Fruit fly (Drosophila melanogaster) whole organism: ENCODE results near the gene CG1428.

ENCODE experiments used
- CG8478 ChIP-seq: fragments of >200 bp; optimal IDR thresholded peaks from 2 replicates; lab custom pipeline; 2018; ENCODE audit warnings: inconsistent platforms
- Dll ChIP-seq: fragments of >200 bp; optimal IDR thresholded peaks from 2 replicates; lab custom pipeline; 2017
- EcR ChIP-seq, 2 experiments: fragments of >200 bp; optimal IDR thresholded peaks; 2 replicates each; lab custom pipeline; 2017; ENCODE audit warnings: missing biosample characterization in 2 of 2, missing genetic modification characterization in 2 of 2, missing genetic modification reagents in 2 of 2
- pan ChIP-seq: fragments of >200 bp; optimal IDR thresholded peaks from 2 replicates; lab custom pipeline; 2017
- psq ChIP-seq: fragments of >200 bp; optimal IDR thresholded peaks from 2 replicates; lab custom pipeline; 2017
- usp ChIP-seq: fragments of >200 bp; optimal IDR thresholded peaks from 2 replicates; lab custom pipeline; 2017; ENCODE audit warnings: missing biosample characterization, missing genetic modification characterization, mixed read lengths

Gene CG1428

dm6 chr2L:21915258-21915657 lies 9.2 kb downstream of the CG1428 start, which contains the start of gene CG31600:
Gene CG31600, minus strand, starts transcription at chr2L:21915358.
- TF ChIP-seq EcR (GFP tag; optimal IDR thresholded peaks at IDR 0.05; lab: Kevin White, UChicago) (no peak), psq (lab: Kevin White, UChicago) (no peak), usp (GFP tag; lab: Kevin White, UChicago) (no peak), CG8478 (lab: Kevin White, UChicago) (no peak), pan (lab: Kevin White, UChicago) (no peak), Dll (lab: Kevin White, UChicago) (no peak)

- no peak for TF ChIP-seq EcR (GFP tag; optimal IDR thresholded peaks at IDR 0.05; lab: Kevin White, UChicago)
- TF ChIP-seq usp (GFP tag; lab: Kevin White, UChicago) = no peak
- TF ChIP-seq Dll (lab: Kevin White, UChicago) = no peak
These were observed 9.9 kb downstream of the CG1428 start, which contains the start of gene CG11634 for dm6 chr2L:21916000-21916399. Gene CG11634, plus strand, starts transcription at chr2L:21916300.

DNA sequence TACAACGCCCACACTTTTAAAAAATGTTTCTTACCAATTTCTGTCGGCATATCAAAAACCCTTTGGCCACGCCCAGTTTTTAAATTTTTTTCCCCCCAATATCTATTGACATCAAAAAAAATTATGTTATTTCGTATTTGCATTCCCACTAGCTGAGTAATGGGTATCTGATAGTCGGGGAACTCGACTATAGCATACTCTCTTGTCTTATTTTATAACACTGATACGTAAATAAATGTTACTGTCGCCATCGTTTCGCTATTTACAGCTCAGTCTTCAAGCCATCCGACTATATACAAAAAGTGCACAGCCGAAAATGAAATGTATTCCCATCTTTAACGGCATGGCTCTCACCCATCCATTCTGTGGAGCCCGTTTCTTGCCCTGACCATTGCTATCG lies 17.2 kb downstream of the CG1428 start:
- TF ChIP-seq CG8478 (lab: Kevin White, UChicago) (no peak), EcR (GFP tag; optimal IDR thresholded peaks at IDR 0.05; lab: Kevin White, UChicago) (no peak), Dll (lab: Kevin White, UChicago) (no peak), usp (GFP tag; lab: Kevin White, UChicago) (no peak), pan (lab: Kevin White, UChicago) (no peak), psq (lab: Kevin White, UChicago) (no peak)

DNA sequence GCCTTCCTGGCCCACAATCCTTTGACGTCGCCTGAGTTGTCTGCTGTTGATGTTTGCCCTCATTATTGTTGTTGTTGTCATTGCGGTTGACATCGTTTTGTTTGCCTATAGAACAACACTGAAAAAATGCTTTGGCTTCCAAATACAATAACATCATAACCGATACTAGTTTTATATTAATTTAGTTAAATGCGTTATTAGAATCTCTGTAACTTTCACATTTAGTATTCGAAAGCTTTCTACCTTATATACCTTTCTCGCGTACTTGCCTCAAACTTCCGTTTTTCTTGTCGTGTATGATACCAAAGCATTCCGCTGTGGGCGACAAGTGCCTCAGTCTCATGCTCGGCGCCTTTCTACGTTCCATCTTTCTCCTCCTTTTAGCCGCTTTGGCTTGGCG lies 27.4 kb downstream of the CG1428 start:
- TF ChIP-seq pan (lab: Kevin White, UChicago) (no peak), usp (GFP tag; lab: Kevin White, UChicago) (no peak), psq (lab: Kevin White, UChicago) (no peak), CG8478 (lab: Kevin White, UChicago) (no peak), Dll (lab: Kevin White, UChicago) (no peak), EcR (GFP tag; optimal IDR thresholded peaks at IDR 0.05; lab: Kevin White, UChicago) (no peak)
